Fruit fly (Drosophila melanogaster): ENCODE measurements around the gene CG10597.

Gene CG10597

dm6 chrX:17223715-17224114 lies 7.1 kb downstream of the CG10597 start, which contains the start of gene CG34327:
TSS of gene CG34327 (minus strand) at chrX:17223815.
- TF ChIP-seq toe (GFP tag; optimal IDR thresholded peaks at IDR 0.05) (no peak), CG7101 (tag; optimal IDR thresholded peaks at IDR 0.05) (no peak), pad (GFP tag; optimal IDR thresholded peaks at IDR 0.05) (no peak), tj (GFP tag; optimal IDR thresholded peaks at IDR 0.05) (no peak), CG33017 (tag; optimal IDR thresholded peaks at IDR 0.05) (no peak), ovo (GFP tag; optimal IDR thresholded peaks at IDR 0.05) (no peak), Mnt (GFP tag; optimal IDR thresholded peaks at IDR 0.05) (no peak), CG11617 (GFP tag; optimal IDR thresholded peaks at IDR 0.05) (no peak), CG5204 (GFP tag; optimal IDR thresholded peaks at IDR 0.05) (no peak), Crg-1 (GFP tag; optimal IDR thresholded peaks at IDR 0.05) (no peak), kay (GFP tag; ENCODE audit: borderline replicate concordance) (no peak), Clk (GFP tag; optimal IDR thresholded peaks at IDR 0.05) (no peak), CG14711 (tag; optimal IDR thresholded peaks at IDR 0.05) (no peak), cnc (optimal IDR thresholded peaks at IDR 0.05) (no peak), CG1620 (GFP tag; optimal IDR thresholded peaks at IDR 0.05) (no peak), bab1 (GFP tag; optimal IDR thresholded peaks at IDR 0.05) (no peak), CG12768 (GFP tag; optimal IDR thresholded peaks at IDR 0.05) (no peak), Hr96 (GFP tag; optimal IDR thresholded peaks at IDR 0.05) (no peak), cic (GFP tag; optimal IDR thresholded peaks at IDR 0.05) (no peak)

dm6 chrX:17221142-17221541 lies 9.7 kb downstream of the CG10597 start, which contains the start of gene CG5172:
TSS of gene CG5172 (plus strand) at chrX:17221442.
- TF ChIP-seq pad (GFP tag; optimal IDR thresholded peaks at IDR 0.05) (no peak), cic (GFP tag; optimal IDR thresholded peaks at IDR 0.05) (no peak), CG12768 (GFP tag; optimal IDR thresholded peaks at IDR 0.05) (no peak), CG5204 (GFP tag; optimal IDR thresholded peaks at IDR 0.05) (no peak), CG7045 (GFP tag; optimal IDR thresholded peaks at IDR 0.05) (no peak), CG1620 (GFP tag; optimal IDR thresholded peaks at IDR 0.05) (no peak), kay (GFP tag; ENCODE audit: borderline replicate concordance) (no peak), Clk (GFP tag; optimal IDR thresholded peaks at IDR 0.05) (no peak), Hr96 (GFP tag; optimal IDR thresholded peaks at IDR 0.05) (no peak), CG33017 (tag; optimal IDR thresholded peaks at IDR 0.05) (no peak), toe (GFP tag; optimal IDR thresholded peaks at IDR 0.05) (no peak), CG11617 (GFP tag; optimal IDR thresholded peaks at IDR 0.05) (no peak), Mnt (GFP tag; optimal IDR thresholded peaks at IDR 0.05) (no peak), cnc (optimal IDR thresholded peaks at IDR 0.05) (no peak), tj (GFP tag; optimal IDR thresholded peaks at IDR 0.05) (no peak), Crg-1 (GFP tag; optimal IDR thresholded peaks at IDR 0.05) (no peak), bab1 (GFP tag; optimal IDR thresholded peaks at IDR 0.05) (no peak), CG7101 (tag; optimal IDR thresholded peaks at IDR 0.05) (no peak), CG14711 (tag; optimal IDR thresholded peaks at IDR 0.05) (no peak), ovo (GFP tag; optimal IDR thresholded peaks at IDR 0.05) (no peak)

- TF ChIP-seq cic (GFP tag; optimal IDR thresholded peaks at IDR 0.05), result no peak
- no peak for TF ChIP-seq pad (GFP tag; optimal IDR thresholded peaks at IDR 0.05)
- no peak for TF ChIP-seq Crg-1 (GFP tag; optimal IDR thresholded peaks at IDR 0.05)
- TF ChIP-seq CG5204 (GFP tag; optimal IDR thresholded peaks at IDR 0.05), result no peak
- no peak for TF ChIP-seq ovo (GFP tag; optimal IDR thresholded peaks at IDR 0.05)
- no peak for TF ChIP-seq CG11617 (GFP tag; optimal IDR thresholded peaks at IDR 0.05)
- no peak for TF ChIP-seq toe (GFP tag; optimal IDR thresholded peaks at IDR 0.05)
Measured at dm6 chrX:17218232-17218951, 12.5 kb downstream of the CG10597 start, which contains the start of gene CG12998. TSS of gene CG12998 (plus strand) at chrX:17218667.

dm6 chrX:17215004-17215403 lies 15.8 kb downstream of the CG10597 start, which contains the start of gene CG5162:
TSS of gene CG5162 (plus strand) at chrX:17215304.
- TF ChIP-seq ovo (GFP tag; optimal IDR thresholded peaks at IDR 0.05), result no peak
- no peak for TF ChIP-seq CG7101 (tag; optimal IDR thresholded peaks at IDR 0.05)
- TF ChIP-seq CG14711 (tag; optimal IDR thresholded peaks at IDR 0.05), result no peak
- no peak for TF ChIP-seq CG12768 (GFP tag; optimal IDR thresholded peaks at IDR 0.05)

- no peak for TF ChIP-seq CG11617 (GFP tag; optimal IDR thresholded peaks at IDR 0.05)
- TF ChIP-seq pad (GFP tag; optimal IDR thresholded peaks at IDR 0.05), result no peak
- TF ChIP-seq CG33017 (tag; optimal IDR thresholded peaks at IDR 0.05), result no peak
- no peak for TF ChIP-seq cnc (optimal IDR thresholded peaks at IDR 0.05)
- TF ChIP-seq Mnt (GFP tag; optimal IDR thresholded peaks at IDR 0.05), result no peak
- TF ChIP-seq CG14711 (tag; optimal IDR thresholded peaks at IDR 0.05), result no peak
- TF ChIP-seq cic (GFP tag; optimal IDR thresholded peaks at IDR 0.05), result no peak
- TF ChIP-seq CG1620 (GFP tag; optimal IDR thresholded peaks at IDR 0.05), result no peak
- TF ChIP-seq kay (GFP tag; ENCODE audit: borderline replicate concordance), result no peak
- no peak for TF ChIP-seq Clk (GFP tag; optimal IDR thresholded peaks at IDR 0.05)
- TF ChIP-seq toe (GFP tag; optimal IDR thresholded peaks at IDR 0.05), result no peak
Measured at dm6 chrX:17212007-17212406, 18.8 kb downstream of the CG10597 start, which contains the start of gene CG18258. TSS of gene CG18258 (plus strand) at chrX:17212307.

- TF ChIP-seq CG7045 (GFP tag; optimal IDR thresholded peaks at IDR 0.05) (no peak), CG7101 (tag; optimal IDR thresholded peaks at IDR 0.05) (no peak)
Measured at dm6 chrX:17209897-17210296, 20.9 kb downstream of the CG10597 start, which contains the start of gene CG12995. TSS of gene CG12995 (minus strand) at chrX:17209997.

Measured in whole organism, adult.